Worm (Caenorhabditis elegans) whole organism, young adult: ENCODE measurements around the gene bgal-1.

ENCODE experiments used
- B0261.1 ChIP-seq: sonication (generic microtip); optimal IDR thresholded peaks from 2 replicates; lab custom pipeline; 2016; ENCODE audit warnings: mild to moderate bottlenecking, missing genetic modification characterization, moderate library complexity, missing compliant biosample characterization
- F49E8.2 ChIP-seq: sonication (generic microtip); optimal IDR thresholded peaks from 3 replicates; lab custom pipeline; 2017; ENCODE audit warnings: missing genetic modification characterization, mild to moderate bottlenecking, missing compliant biosample characterization, antibody characterized with exemption, moderate library complexity; ENCODE audit not compliant: insufficient read depth
- F57C9.4 ChIP-seq: sonication (generic microtip); optimal IDR thresholded peaks from 2 replicates; lab custom pipeline; 2017; ENCODE audit warnings: mild to moderate bottlenecking, missing genetic modification characterization, missing compliant biosample characterization
- K12H6.12 ChIP-seq: fragments of 200-800 bp; sonication (Bioruptor generic); optimal IDR thresholded peaks from 2 replicates; lab custom pipeline; 2018; ENCODE audit warnings: mild to moderate bottlenecking, missing genetic modification characterization, missing compliant biosample characterization
- athp-1 ChIP-seq: sonication (generic microtip); optimal IDR thresholded peaks from 2 replicates; lab custom pipeline; 2017; ENCODE audit warnings: mild to moderate bottlenecking, missing genetic modification characterization, missing compliant biosample characterization
- attf-5 ChIP-seq: fragments of 200-800 bp; sonication (Bioruptor generic); optimal IDR thresholded peaks from 2 replicates; lab custom pipeline; 2018; ENCODE audit warnings: mild to moderate bottlenecking, missing genetic modification characterization, missing compliant biosample characterization
- attf-6 ChIP-seq: fragments of 200-800 bp; sonication (Bioruptor generic); IDR thresholded peaks from 2 replicates; pipeline ENCODE4 v1.3.6; 2022; ENCODE audit warnings: missing genetic modification reagents, missing genetic modification characterization, missing compliant biosample characterization
- ccch-3 ChIP-seq: fragments of 200-800 bp; sonication (Bioruptor generic); optimal IDR thresholded peaks from 2 replicates; lab custom pipeline; 2018; ENCODE audit warnings: mild to moderate bottlenecking, missing genetic modification characterization, missing compliant biosample characterization
- cebp-1 ChIP-seq, 2 experiments: fragments of 200-800 bp in 1 of 2; sonication (Bioruptor generic) in 1 of 2; sonication (generic microtip) in 1 of 2; IDR thresholded peaks in 1 of 2; optimal IDR thresholded peaks in 1 of 2; 2 replicates each; pipeline versions ENCODE4 v1.3.6 to Lab custom; 2017 to 2022; ENCODE audit warnings: missing compliant biosample characterization in 2 of 2, missing genetic modification characterization in 2 of 2, mild to moderate bottlenecking in 1 of 2, missing genetic modification reagents in 1 of 2, moderate library complexity in 1 of 2
- cebp-2 ChIP-seq: fragments of 200-800 bp; sonication (Bioruptor generic); IDR thresholded peaks from 2 replicates; pipeline ENCODE4 v1.3.6; 2022; ENCODE audit warnings: missing genetic modification characterization, missing compliant biosample characterization
- ceh-100 ChIP-seq: fragments of 200-800 bp; sonication (Bioruptor generic); IDR thresholded peaks from 2 replicates; pipeline ENCODE4 v1.3.6; 2022; ENCODE audit warnings: missing genetic modification reagents, missing genetic modification characterization, missing compliant biosample characterization
- ceh-58 ChIP-seq: fragments of 200-800 bp; sonication (Bioruptor generic); IDR thresholded peaks from 2 replicates; pipeline ENCODE4 v1.3.6; 2022; ENCODE audit warnings: missing genetic modification characterization, missing compliant biosample characterization
- efl-1 ChIP-seq: fragments of 150-350 bp; optimal IDR thresholded peaks from 2 replicates; lab custom pipeline; 2014; ENCODE audit warnings: missing biosample characterization, missing genetic modification reagents, missing genetic modification characterization
- egrh-3 ChIP-seq: fragments of 200-800 bp; sonication (Bioruptor generic); IDR thresholded peaks from 2 replicates; pipeline ENCODE4 v1.3.6; 2022; ENCODE audit warnings: missing genetic modification reagents, missing genetic modification characterization, missing compliant biosample characterization
- ekl-4 ChIP-seq: fragments of 200-800 bp; sonication (Bioruptor generic); IDR thresholded peaks from 2 replicates; pipeline ENCODE4 v1.3.6; 2022; ENCODE audit warnings: missing genetic modification reagents, missing genetic modification characterization, missing compliant biosample characterization
- him-1 ChIP-seq: sonication (generic microtip); optimal IDR thresholded peaks from 2 replicates; lab custom pipeline; 2016; ENCODE audit warnings: missing genotype, missing genetic modification reagents, missing genetic modification characterization, missing compliant biosample characterization
- hlh-12 ChIP-seq: sonication (generic microtip); optimal IDR thresholded peaks from 2 replicates; lab custom pipeline; 2016; ENCODE audit warnings: missing genetic modification characterization, missing compliant biosample characterization
- hlh-26 ChIP-seq: fragments of 200-800 bp; sonication (Bioruptor generic); conservative IDR thresholded peaks from 2 replicates; pipeline ENCODE4 v1.3.6; 2022; ENCODE audit warnings: missing genetic modification reagents, missing genetic modification characterization, missing compliant biosample characterization
- lag-1 ChIP-seq: fragments of 200-800 bp; sonication (Bioruptor generic); IDR thresholded peaks from 2 replicates; pipeline ENCODE4 v1.3.6; 2022; ENCODE audit warnings: missing genetic modification reagents, missing genetic modification characterization, missing compliant biosample characterization
- let-526 ChIP-seq: fragments of 200-800 bp; sonication (Bioruptor generic); IDR thresholded peaks from 2 replicates; pipeline ENCODE4 v1.3.6; 2022; ENCODE audit warnings: missing genetic modification reagents, missing genetic modification characterization, missing compliant biosample characterization
- lin-54 ChIP-seq: fragments of 200-800 bp; sonication (Bioruptor generic); optimal IDR thresholded peaks from 2 replicates; lab custom pipeline; 2018; ENCODE audit warnings: mild to moderate bottlenecking, missing genetic modification characterization, missing compliant biosample characterization
- madf-10 ChIP-seq: sonication (generic microtip); optimal IDR thresholded peaks from 2 replicates; lab custom pipeline; 2016; ENCODE audit warnings: mild to moderate bottlenecking, missing genetic modification characterization, missing compliant biosample characterization
- mes-4 ChIP-seq: sonication (generic microtip); optimal IDR thresholded peaks from 2 replicates; lab custom pipeline; 2016; ENCODE audit warnings: missing genotype, missing genetic modification characterization, missing compliant biosample characterization
- mxl-1 ChIP-seq: sonication (generic microtip); optimal IDR thresholded peaks from 2 replicates; lab custom pipeline; 2016; ENCODE audit warnings: missing genetic modification characterization, missing compliant biosample characterization
- nfya-1 ChIP-seq: sonication (generic microtip); optimal IDR thresholded peaks from 2 replicates; lab custom pipeline; 2017; ENCODE audit warnings: antibody characterized with exemption, missing compliant biosample characterization, missing genetic modification characterization, borderline replicate concordance; ENCODE audit not compliant: insufficient read depth
- pbrm-1 ChIP-seq: fragments of 200-800 bp; sonication (Bioruptor generic); IDR thresholded peaks from 2 replicates; pipeline ENCODE4 v1.3.6; 2022; ENCODE audit warnings: missing genetic modification reagents, missing genetic modification characterization, missing compliant biosample characterization
- unc-62 ChIP-seq: fragments of 150-350 bp; optimal IDR thresholded peaks from 2 replicates; lab custom pipeline; 2014; ENCODE audit warnings: missing biosample characterization, missing genetic modification reagents, missing genetic modification characterization
- zfh-2 ChIP-seq: fragments of 200-800 bp; sonication (Bioruptor generic); conservative IDR thresholded peaks from 2 replicates; pipeline ENCODE4 v1.3.6; 2022; ENCODE audit warnings: missing genetic modification reagents, missing genetic modification characterization, missing compliant biosample characterization

Gene bgal-1

ce11 chrV:11209452-11210188, 16.2 kb downstream of the bgal-1 start:
- TF ChIP-seq attf-5 (GFP tag; lab: Kevin White, UChicago) (no peak), mes-4 (no peak), hlh-12 (tag; lab: Kevin White, UChicago) (no peak), cebp-1 (GFP tag; IDR thresholded peaks at IDR 0.05; lab: Robert Waterston, UW) (no peak), cebp-1 (tag; optimal IDR thresholded peaks at IDR 0.05; lab: Kevin White, UChicago) (no peak), lag-1 (no peak), B0261.1 (no peak), nfya-1 (tag; lab: Kevin White, UChicago) (no peak), ceh-100 (GFP tag; lab: Robert Waterston, UW) (no peak), athp-1 (tag; lab: Kevin White, UChicago) (no peak), hlh-26 (GFP tag; lab: Robert Waterston, UW) (no peak)

- TF ChIP-seq lin-54 (GFP tag; lab: Kevin White, UChicago): no peak
- TF ChIP-seq unc-62 (GFP tag; lab: Kevin White, UChicago): peak; percentile 5
These were observed 19.4 kb downstream of the bgal-1 start for ce11 chrV:11206467-11206866.

ce11 chrV:11204452-11204851, 21.4 kb downstream of the bgal-1 start:
- TF ChIP-seq attf-6 (GFP tag; lab: Robert Waterston, UW): no peak
- TF ChIP-seq ceh-58 (GFP tag; lab: Robert Waterston, UW): no peak
- TF ChIP-seq, all 124 proteins: peak for 0

- no peak for TF ChIP-seq madf-10 (tag; lab: Kevin White, UChicago)
- TF ChIP-seq efl-1 (GFP tag; lab: Kevin White, UChicago): no peak
- TF ChIP-seq ekl-4: no peak
- no peak for TF ChIP-seq ccch-3 (GFP tag; lab: Kevin White, UChicago)
- no peak for TF ChIP-seq F57C9.4 (tag; lab: Kevin White, UChicago)
These were observed 23.8 kb downstream of the bgal-1 start, which contains the start of gene K10D6.4 for ce11 chrV:11201826-11202565. TSS of gene K10D6.4 (plus strand) at chrV:11201925.

- TF ChIP-seq K12H6.12 (tag; lab: Kevin White, UChicago) (no peak), egrh-3 (GFP tag; lab: Robert Waterston, UW) (no peak), cebp-2 (GFP tag; lab: Robert Waterston, UW) (no peak), pbrm-1 (GFP tag; lab: Robert Waterston, UW) (no peak), F49E8.2 (tag; lab: Kevin White, UChicago) (no peak), let-526 (no peak), zfh-2 (GFP tag; lab: Robert Waterston, UW) (no peak), him-1 (tag; lab: Kevin White, UChicago) (no peak), mxl-1 (tag; lab: Kevin White, UChicago) (no peak)
These were observed 25.5 kb downstream of the bgal-1 start, which contains the start of gene K10D6.3 for ce11 chrV:11200316-11200715. TSS of gene K10D6.3 (plus strand) at chrV:11200616.
